Fruit fly (Drosophila melanogaster): ENCODE results near the gene dsh.

The dsh gene

dm6 chrX:11350505-11351327 is 5.0 kb upstream of the dsh start, which contains the start of gene CG1737 (continued):
- TF ChIP-seq dati (GFP tag; IDR thresholded peaks at IDR 0.05) (no peak), CG12744 (GFP tag; optimal IDR thresholded peaks at IDR 0.05) (no peak), tll (GFP tag; optimal IDR thresholded peaks at IDR 0.05) (no peak), Aef1 (GFP tag; IDR thresholded peaks at IDR 0.05) (no peak), Nf-YB (GFP tag; optimal IDR thresholded peaks at IDR 0.05) (peak; percentile 25), CG17829 (tag; optimal IDR thresholded peaks at IDR 0.05) (no peak), sc (optimal IDR thresholded peaks at IDR 0.05) (no peak), sc (GFP tag; optimal IDR thresholded peaks at IDR 0.05) (no peak), peb (GFP tag; IDR thresholded peaks at IDR 0.05) (no peak), Ravus (GFP tag; IDR thresholded peaks at IDR 0.05) (no peak), CG10543 (GFP tag; optimal IDR thresholded peaks at IDR 0.05) (peak; percentile 28), Dip3 (GFP tag; optimal IDR thresholded peaks at IDR 0.05) (no peak), NK7.1 (GFP tag; optimal IDR thresholded peaks at IDR 0.05) (no peak), CG6683 (GFP tag; optimal IDR thresholded peaks at IDR 0.05) (no peak), Fer2 (tag; optimal IDR thresholded peaks at IDR 0.05) (no peak), grn (GFP tag; optimal IDR thresholded peaks at IDR 0.05) (no peak), zfh2 (GFP tag; optimal IDR thresholded peaks at IDR 0.05) (peak; percentile 26), Mes4 (GFP tag; optimal IDR thresholded peaks at IDR 0.05) (no peak), CG2120 (GFP tag; optimal IDR thresholded peaks at IDR 0.05) (peak; percentile 10), bbx (GFP tag; IDR thresholded peaks at IDR 0.05; ENCODE audit: partially characterized antibody) (no peak), CG10321 (GFP tag; IDR thresholded peaks at IDR 0.05) (no peak), tx (GFP tag; optimal IDR thresholded peaks at IDR 0.05) (peak; percentile 3), usp (GFP tag; optimal IDR thresholded peaks at IDR 0.05) (no peak), CG3838 (GFP tag; optimal IDR thresholded peaks at IDR 0.05) (no peak), gro (GFP tag; optimal IDR thresholded peaks at IDR 0.05) (no peak), Xbp1 (GFP tag; optimal IDR thresholded peaks at IDR 0.05) (no peak), CoRest (tag; optimal IDR thresholded peaks at IDR 0.05) (no peak), ind (GFP tag; optimal IDR thresholded peaks at IDR 0.05) (no peak), CG10274 (GFP tag; optimal IDR thresholded peaks at IDR 0.05) (no peak), CG12391 (tag; optimal IDR thresholded peaks at IDR 0.05) (no peak), luna (GFP tag; optimal IDR thresholded peaks at IDR 0.05) (no peak), esg (GFP tag; conservative IDR thresholded peaks at IDR 0.05) (no peak), Rfx (GFP tag; IDR thresholded peaks at IDR 0.05) (peak; percentile 38; the same call in 1 of the 2 replicates), Elba2 (GFP tag; optimal IDR thresholded peaks at IDR 0.05) (no peak), D19A (tag; optimal IDR thresholded peaks at IDR 0.05) (no peak), CG32772 (GFP tag; IDR thresholded peaks at IDR 0.05) (peak; percentile 66), Awh (GFP tag; IDR thresholded peaks at IDR 0.05) (no peak), lola (GFP tag; optimal IDR thresholded peaks at IDR 0.05) (no peak), CG11093 (GFP tag; IDR thresholded peaks at IDR 0.05) (no peak), CG2889 (GFP tag; IDR thresholded peaks at IDR 0.05) (no peak), Hr3 (GFP tag; optimal IDR thresholded peaks at IDR 0.05) (no peak), fd96Cb (tag; optimal IDR thresholded peaks at IDR 0.05) (no peak), CG34224 (GFP tag; IDR thresholded peaks at IDR 0.05; ENCODE audit: partially characterized antibody) (0 out of 3 replicates have a peak, but pooled peaks have one; percentile 23), CG6689 (GFP tag; IDR thresholded peaks at IDR 0.05) (0 out of 2 replicates have a peak, but pooled peaks have one; percentile 9), repo (GFP tag; optimal IDR thresholded peaks at IDR 0.05) (no peak), CG7963 (GFP tag; IDR thresholded peaks at IDR 0.05; ENCODE audit: partially characterized antibody) (no peak), pb (GFP tag; optimal IDR thresholded peaks at IDR 0.05) (no peak), CG6791 (GFP tag; IDR thresholded peaks at IDR 0.05; ENCODE audit: partially characterized antibody) (no peak), CG33213 (GFP tag; optimal IDR thresholded peaks at IDR 0.05) (no peak), CG31365 (tag; optimal IDR thresholded peaks at IDR 0.05) (no peak)

Measured in whole organism, embryonic.